Worm (Caenorhabditis elegans): ENCODE results near the gene tlk-1.

The tlk-1 gene

ce11 chrIII:9733333-9733732 is 33.7 kb downstream of the tlk-1 start (continued):
- TF ChIP-seq nhr-47 (tag; optimal IDR thresholded peaks at IDR 0.05): no peak
- TF ChIP-seq rnt-1 (tag; optimal IDR thresholded peaks at IDR 0.05): no peak
- TF ChIP-seq jun-1 (tag; optimal IDR thresholded peaks at IDR 0.05): no peak
- TF ChIP-seq pax-3 (tag; optimal IDR thresholded peaks at IDR 0.05): no peak
- TF ChIP-seq nhr-85 (tag): peak; percentile 74
- TF ChIP-seq blmp-1 (tag; optimal IDR thresholded peaks at IDR 0.05): peak; percentile 87
- peak; percentile 32 for TF ChIP-seq mep-1 (tag; optimal IDR thresholded peaks at IDR 0.05)

ce11 chrIII:9734030-9734429 is 34.4 kb downstream of the tlk-1 start:
- TF ChIP-seq mep-1 (tag; optimal IDR thresholded peaks at IDR 0.05): peak; percentile 26
- TF ChIP-seq lin-15B (tag; optimal IDR thresholded peaks at IDR 0.05): no peak
- no peak for TF ChIP-seq efl-3 (GFP tag; optimal IDR thresholded peaks at IDR 0.05)
- TF ChIP-seq sox-4 (tag; optimal IDR thresholded peaks at IDR 0.05): no peak
- peak; percentile 21 for TF ChIP-seq snu-23 (GFP tag; optimal IDR thresholded peaks at IDR 0.05)
- peak; percentile 14 for TF ChIP-seq rnt-1 (tag; optimal IDR thresholded peaks at IDR 0.05)
- peak; percentile 55 for TF ChIP-seq lin-14 (GFP tag; optimal IDR thresholded peaks at IDR 0.05)
- peak; percentile 87 for TF ChIP-seq nhr-85 (tag)
- no peak for TF ChIP-seq C16A3.4 (tag; optimal IDR thresholded peaks at IDR 0.05)
- TF ChIP-seq blmp-1 (tag; optimal IDR thresholded peaks at IDR 0.05): peak; percentile 67

ce11 chrIII:9735857-9736256 is 36.2 kb downstream of the tlk-1 start, which contains the start of gene dao-6:
Gene dao-6 (minus strand): TSS chrIII:9736201.
- TF ChIP-seq lin-35 (GFP tag; optimal IDR thresholded peaks at IDR 0.05) (peak in 1 of 2 experiments; percentile 19), efl-1 (optimal IDR thresholded peaks at IDR 0.05) (no peak), efl-1 (GFP tag; optimal IDR thresholded peaks at IDR 0.05 in 1 of 2) (peak in 1 of 2 experiments; percentile 21), elt-3 (tag; optimal IDR thresholded peaks at IDR 0.05) (no peak)

ce11 chrIII:9738954-9739353 is 39.3 kb downstream of the tlk-1 start, which contains the start of gene hlh-4:
Gene hlh-4 (minus strand): TSS chrIII:9739054.
- TF ChIP-seq lin-39 (tag; optimal IDR thresholded peaks at IDR 0.05) (no peak), hlh-4 (tag; optimal IDR thresholded peaks at IDR 0.05) (peak; percentile 32), fkh-8 (tag; optimal IDR thresholded peaks at IDR 0.05) (peak; percentile 7)

ce11 chrIII:9740663-9741062 is 41.0 kb downstream of the tlk-1 start:
- TF ChIP-seq blmp-1 (tag; optimal IDR thresholded peaks at IDR 0.05): peak; percentile 29
- TF ChIP-seq nhr-85 (tag): peak; percentile 46
- peak in 1 of 2 experiments; percentile 53 for TF ChIP-seq lsy-2 (tag; optimal IDR thresholded peaks at IDR 0.05)
- no peak for TF ChIP-seq zag-1 (tag; optimal IDR thresholded peaks at IDR 0.05)

ce11 chrIII:9741985-9742384 is 42.3 kb downstream of the tlk-1 start:
- TF ChIP-seq C04F5.9 (tag; optimal IDR thresholded peaks at IDR 0.05) (no peak), aha-1 (tag; optimal IDR thresholded peaks at IDR 0.05) (no peak), nhr-20 (tag; optimal IDR thresholded peaks at IDR 0.05) (no peak), nhr-19 (GFP tag; conservative IDR thresholded peaks at IDR 0.05) (peak; percentile 47), nhr-71 (tag; optimal IDR thresholded peaks at IDR 0.05) (peak; percentile 75), zag-1 (tag; optimal IDR thresholded peaks at IDR 0.05) (no peak), vab-15 (tag; optimal IDR thresholded peaks at IDR 0.05) (no peak), mdl-1 (tag; optimal IDR thresholded peaks at IDR 0.05) (no peak), fos-1 (tag; optimal IDR thresholded peaks at IDR 0.05) (no peak), nhr-28 (tag; optimal IDR thresholded peaks at IDR 0.05) (no peak), ceh-88 (GFP tag; IDR thresholded peaks at IDR 0.05) (no peak), hlh-17 (GFP tag; optimal IDR thresholded peaks at IDR 0.05; ENCODE audit: borderline replicate concordance) (no peak), nhr-237 (tag; optimal IDR thresholded peaks at IDR 0.05) (no peak), grh-1 (GFP tag; IDR thresholded peaks at IDR 0.05) (no peak), hpl-2 (GFP tag; optimal IDR thresholded peaks at IDR 0.05) (no peak), lir-3 (tag; optimal IDR thresholded peaks at IDR 0.05; ENCODE audit: poor library complexity) (peak; percentile 20), skn-1 (tag; optimal IDR thresholded peaks at IDR 0.05) (no peak), lin-35 (GFP tag; optimal IDR thresholded peaks at IDR 0.05) (peak in 1 of 2 experiments; percentile 8), efl-1 (optimal IDR thresholded peaks at IDR 0.05) (peak; percentile 32 to 52), efl-1 (GFP tag; optimal IDR thresholded peaks at IDR 0.05 in 1 of 2) (peak in 1 of 2 experiments; percentile 88), ceh-82 (tag; optimal IDR thresholded peaks at IDR 0.05) (no peak), ceh-8 (GFP tag; optimal IDR thresholded peaks at IDR 0.05) (no peak), snu-23 (GFP tag; optimal IDR thresholded peaks at IDR 0.05) (peak; percentile 32), unc-130 (tag; optimal IDR thresholded peaks at IDR 0.05) (no peak), xbp-1 (tag; optimal IDR thresholded peaks at IDR 0.05) (no peak), fkh-4 (tag; optimal IDR thresholded peaks at IDR 0.05; ENCODE audit: borderline replicate concordance) (no peak)

Measured in whole organism, L1 larva.